Worm (Caenorhabditis elegans) whole organism, late embryonic: ENCODE results near the gene W06G6.10.

ENCODE experiments used
- ceh-9 ChIP-seq: sonication (generic microtip); optimal IDR thresholded peaks from 2 replicates; lab custom pipeline; 2016; ENCODE audit warnings: mild to moderate bottlenecking, missing genetic modification characterization, inconsistent platforms, missing compliant biosample characterization
- dmd-4 ChIP-seq: sonication (generic microtip); optimal IDR thresholded peaks from 2 replicates; lab custom pipeline; 2016; ENCODE audit warnings: borderline replicate concordance, missing genetic modification characterization, missing compliant biosample characterization
- ets-4 ChIP-seq: sonication (generic microtip); optimal IDR thresholded peaks from 2 replicates; lab custom pipeline; 2016; ENCODE audit warnings: missing genetic modification characterization, missing compliant biosample characterization
- fkh-6 ChIP-seq: sonication (generic microtip); optimal IDR thresholded peaks from 2 replicates; lab custom pipeline; 2016; ENCODE audit warnings: missing genetic modification characterization, missing compliant biosample characterization
- hlh-13 ChIP-seq: fragments of 200-800 bp; sonication (Bioruptor generic); optimal IDR thresholded peaks from 2 replicates; lab custom pipeline; 2018; ENCODE audit warnings: mild to moderate bottlenecking, missing genetic modification characterization, missing compliant biosample characterization
- nfya-1 ChIP-seq: sonication (generic microtip); optimal IDR thresholded peaks from 2 replicates; lab custom pipeline; 2017; ENCODE audit warnings: missing genetic modification characterization, mild to moderate bottlenecking, missing compliant biosample characterization, antibody characterized with exemption, moderate library complexity
- nhr-232 ChIP-seq: sonication (generic microtip); optimal IDR thresholded peaks from 2 replicates; lab custom pipeline; 2016; ENCODE audit warnings: missing genetic modification characterization, missing compliant biosample characterization
- pha-4 ChIP-seq: fragments of 150-350 bp; optimal IDR thresholded peaks from 2 replicates; lab custom pipeline; 2018; ENCODE audit warnings: missing biosample characterization, missing genetic modification reagents, missing genetic modification characterization
- ref-2 ChIP-seq: sonication (generic microtip); optimal IDR thresholded peaks from 2 replicates; lab custom pipeline; 2016; ENCODE audit warnings: missing genetic modification characterization, missing compliant biosample characterization
- tbx-2 ChIP-seq: sonication (generic microtip); optimal IDR thresholded peaks from 2 replicates; lab custom pipeline; 2016; ENCODE audit warnings: missing genetic modification characterization, missing compliant biosample characterization
- unc-42 ChIP-seq: sonication (generic microtip); optimal IDR thresholded peaks from 2 replicates; lab custom pipeline; 2016; ENCODE audit warnings: missing genotype, missing genetic modification characterization, missing compliant biosample characterization

- no peak for TF ChIP-seq pha-4 (tag; lab: Kevin White, UChicago)
- no peak for TF ChIP-seq fkh-6 (tag; lab: Kevin White, UChicago)
- TF ChIP-seq hlh-13 (GFP tag; lab: Kevin White, UChicago): no peak
- TF ChIP-seq dmd-4 (tag; lab: Kevin White, UChicago): no peak
- TF ChIP-seq ref-2 (tag; lab: Kevin White, UChicago): no peak
- no peak for TF ChIP-seq ceh-9 (tag; lab: Kevin White, UChicago)
- no peak for TF ChIP-seq ets-4 (tag; lab: Kevin White, UChicago)
- TF ChIP-seq nhr-232 (tag; lab: Kevin White, UChicago): no peak
- TF ChIP-seq unc-42 (tag; lab: Kevin White, UChicago): no peak
- TF ChIP-seq nfya-1: no peak
- no peak for TF ChIP-seq tbx-2
Observed at ce11 chrV:16687227-16687626, 40.2 kb upstream of the W06G6.10 start, which contains the start of gene srz-102.
